Fruit fly (Drosophila melanogaster) whole organism, embryonic: ENCODE results near the gene CG6005.

Source experiments
- Atf-2 ChIP-seq: fragments of 200-800 bp; sonication (Bioruptor generic); optimal IDR thresholded peaks from 2 replicates; lab custom pipeline; 2016; ENCODE audit warnings: missing biosample characterization, missing genetic modification characterization
- CG10654 ChIP-seq: fragments of 200-800 bp; sonication (Bioruptor generic); optimal IDR thresholded peaks from 2 replicates; lab custom pipeline; 2016; ENCODE audit warnings: missing biosample characterization, missing genetic modification characterization
- CG11723 ChIP-seq: fragments of 200-800 bp; sonication (Bioruptor generic); optimal IDR thresholded peaks from 2 replicates; lab custom pipeline; 2017; ENCODE audit warnings: missing biosample characterization, mild to moderate bottlenecking, missing genetic modification characterization
- CG12155 ChIP-seq: fragments of 200-800 bp; sonication (Bioruptor generic); optimal IDR thresholded peaks from 3 replicates; lab custom pipeline; 2016; ENCODE audit warnings: missing biosample characterization, missing genetic modification characterization
- CG15269 ChIP-seq: fragments of 200-800 bp; sonication (Bioruptor generic); optimal IDR thresholded peaks from 2 replicates; lab custom pipeline; 2018; ENCODE audit warnings: missing biosample characterization, mild to moderate bottlenecking, missing genetic modification characterization, moderate library complexity
- CG1602 ChIP-seq: fragments of 200-800 bp; sonication (Bioruptor generic); optimal IDR thresholded peaks from 3 replicates; lab custom pipeline; 2016; ENCODE audit warnings: missing biosample characterization, missing genetic modification characterization
- CG16779 ChIP-seq: fragments of 200-800 bp; sonication (Bioruptor generic); IDR thresholded peaks from 2 replicates; pipeline ENCODE4 v1.3.6; 2022; ENCODE audit warnings: missing biosample characterization, missing genetic modification characterization
- CG18011 ChIP-seq: fragments of 200-800 bp; sonication (Bioruptor generic); optimal IDR thresholded peaks from 2 replicates; lab custom pipeline; 2017; ENCODE audit warnings: missing biosample characterization, missing genetic modification characterization, mild to moderate bottlenecking, moderate library complexity, missing genotype
- CG2875 ChIP-seq: fragments of 200-800 bp; sonication (Bioruptor generic); optimal IDR thresholded peaks from 2 replicates; lab custom pipeline; 2017; ENCODE audit warnings: missing biosample characterization, mild to moderate bottlenecking, missing genetic modification characterization, missing genetic modification reagents
- CG31365 ChIP-seq: fragments of 200-800 bp; sonication (Bioruptor generic); optimal IDR thresholded peaks from 2 replicates; lab custom pipeline; 2018; ENCODE audit warnings: missing biosample characterization, mild to moderate bottlenecking, missing genetic modification characterization
- CG32772 ChIP-seq: fragments of 200-800 bp; sonication (Bioruptor generic); IDR thresholded peaks from 2 replicates; pipeline ENCODE4 v1.3.6; 2022; ENCODE audit warnings: missing biosample characterization, missing genetic modification characterization
- CG4282 ChIP-seq: fragments of 200-800 bp; sonication (Bioruptor generic); optimal IDR thresholded peaks from 2 replicates; lab custom pipeline; 2016; ENCODE audit warnings: missing biosample characterization, missing genetic modification characterization
- CG4730 ChIP-seq: fragments of 200-800 bp; sonication (Bioruptor generic); IDR thresholded peaks from 2 replicates; pipeline ENCODE4 v1.3.6; 2022; ENCODE audit warnings: missing biosample characterization, missing genetic modification characterization
- CG6175 ChIP-seq: fragments of 200-800 bp; sonication (Bioruptor generic); IDR thresholded peaks from 3 replicates; pipeline ENCODE4 v1.3.6; 2022; ENCODE audit warnings: missing biosample characterization, missing genetic modification characterization
- CG6765 ChIP-seq: fragments of 200-800 bp; sonication (Bioruptor generic); optimal IDR thresholded peaks from 3 replicates; lab custom pipeline; 2017; ENCODE audit warnings: missing biosample characterization, mild to moderate bottlenecking, missing genetic modification characterization
- CG9817 ChIP-seq: fragments of 200-800 bp; sonication (Bioruptor generic); optimal IDR thresholded peaks from 2 replicates; lab custom pipeline; 2018; ENCODE audit warnings: missing biosample characterization, mild to moderate bottlenecking, missing genetic modification characterization, moderate library complexity
- CG9932 ChIP-seq: fragments of 200-800 bp; sonication (Bioruptor generic); IDR thresholded peaks from 2 replicates; pipeline ENCODE4 v1.3.6; 2022; ENCODE audit warnings: missing biosample characterization, missing genetic modification characterization
- D ChIP-seq, 2 experiments: fragments of 200-800 bp in 1 of 2; fragments of >200 bp in 1 of 2; sonication (Bioruptor generic) in 1 of 2; optimal IDR thresholded peaks; 2 replicates in 1 of 2; 3 replicates in 1 of 2; lab custom pipeline; 2017; ENCODE audit warnings: mild to moderate bottlenecking in 1 of 2, missing biosample characterization in 1 of 2, missing genetic modification characterization in 1 of 2, missing genetic modification reagents in 1 of 2
- D19A ChIP-seq: fragments of 200-800 bp; optimal IDR thresholded peaks from 3 replicates; lab custom pipeline; 2019; ENCODE audit warnings: missing biosample characterization, mild to moderate bottlenecking, missing genetic modification characterization, moderate library complexity
- Dip2 ChIP-seq: fragments of 200-800 bp; sonication (Bioruptor generic); IDR thresholded peaks from 2 replicates; pipeline ENCODE4 v1.3.6; 2022; ENCODE audit warnings: missing biosample characterization, missing genetic modification characterization
- Mes4 ChIP-seq: fragments of 200-800 bp; sonication (Bioruptor generic); optimal IDR thresholded peaks from 2 replicates; lab custom pipeline; 2016; ENCODE audit warnings: missing biosample characterization, missing genetic modification characterization
- NK7.1 ChIP-seq: fragments of 200-800 bp; sonication (Bioruptor generic); optimal IDR thresholded peaks from 3 replicates; lab custom pipeline; 2016; ENCODE audit warnings: missing biosample characterization, missing genetic modification characterization
- Ravus ChIP-seq: fragments of 200-800 bp; sonication (Bioruptor generic); IDR thresholded peaks from 2 replicates; pipeline ENCODE4 v1.3.6; 2022; ENCODE audit warnings: missing biosample characterization, missing genetic modification characterization
- Sry-β ChIP-seq: fragments of 200-800 bp; sonication (Bioruptor generic); optimal IDR thresholded peaks from 2 replicates; lab custom pipeline; 2018; ENCODE audit warnings: missing biosample characterization, mild to moderate bottlenecking, missing genetic modification characterization, moderate library complexity
- Stat92E ChIP-seq, 3 experiments: fragments of >200 bp in 2 of 3; fragments of 200-800 bp in 1 of 3; sonication (Bioruptor generic) in 1 of 3; optimal IDR thresholded peaks; 2 replicates each; lab custom pipeline; 2017 to 2019; ENCODE audit warnings: missing biosample characterization in 3 of 3, missing genetic modification characterization in 3 of 3, mild to moderate bottlenecking in 1 of 3, moderate library complexity in 1 of 3
- Usf ChIP-seq: fragments of 200-800 bp; sonication (Bioruptor generic); optimal IDR thresholded peaks from 2 replicates; lab custom pipeline; 2017; ENCODE audit warnings: missing genotype, missing biosample characterization, missing genetic modification characterization
- Xrp1 ChIP-seq: fragments of 200-800 bp; sonication (Bioruptor generic); IDR thresholded peaks from 2 replicates; pipeline ENCODE4 v1.3.6; 2022; ENCODE audit warnings: missing biosample characterization, missing genetic modification characterization
- ap ChIP-seq: fragments of 200-800 bp; sonication (Bioruptor generic); IDR thresholded peaks from 2 replicates; pipeline ENCODE4 v1.3.6; 2022; ENCODE audit warnings: missing biosample characterization, missing genetic modification characterization
- bowl ChIP-seq: fragments of 200-800 bp; sonication (Bioruptor generic); IDR thresholded peaks from 2 replicates; pipeline ENCODE4 v1.3.6; 2022; ENCODE audit warnings: missing biosample characterization, missing genetic modification characterization
- chinmo ChIP-seq: fragments of 200-800 bp; sonication (Bioruptor generic); IDR thresholded peaks from 4 replicates; pipeline ENCODE4 v1.3.6; 2022; ENCODE audit warnings: missing biosample characterization, missing genetic modification characterization; ENCODE audit not compliant: partially characterized antibody
- cwo ChIP-seq: fragments of 200-800 bp; sonication (Bioruptor generic); optimal IDR thresholded peaks from 3 replicates; lab custom pipeline; 2017; ENCODE audit warnings: missing biosample characterization, missing genetic modification characterization, mild to moderate bottlenecking, moderate library complexity, missing genetic modification reagents
- dmrt11E ChIP-seq: fragments of 200-800 bp; sonication (Bioruptor generic); optimal IDR thresholded peaks from 3 replicates; lab custom pipeline; 2018; ENCODE audit warnings: missing biosample characterization, mild to moderate bottlenecking, missing genetic modification characterization, moderate library complexity
- dpn ChIP-seq, 2 experiments: fragments of 200-800 bp; sonication (Bioruptor generic); optimal IDR thresholded peaks; 3 replicates each; lab custom pipeline; 2016; ENCODE audit warnings: missing biosample characterization in 2 of 2, missing genetic modification characterization in 2 of 2
- gcm ChIP-seq: fragments of 200-800 bp; sonication (Bioruptor generic); optimal IDR thresholded peaks from 2 replicates; lab custom pipeline; 2019; ENCODE audit warnings: missing biosample characterization, mild to moderate bottlenecking, missing genetic modification characterization, moderate library complexity
- grn ChIP-seq: fragments of 200-800 bp; sonication (Bioruptor generic); optimal IDR thresholded peaks from 3 replicates; lab custom pipeline; 2017; ENCODE audit warnings: missing biosample characterization, missing genetic modification characterization
- hbn ChIP-seq: fragments of 200-800 bp; sonication (Bioruptor generic); IDR thresholded peaks from 2 replicates; pipeline ENCODE4 v1.3.6; 2022; ENCODE audit warnings: missing biosample characterization, missing genetic modification characterization; ENCODE audit not compliant: partially characterized antibody
- her ChIP-seq: fragments of 200-800 bp; sonication (Bioruptor generic); optimal IDR thresholded peaks from 2 replicates; lab custom pipeline; 2016; ENCODE audit warnings: missing biosample characterization, missing genetic modification characterization
- ind ChIP-seq: fragments of 200-800 bp; sonication (Bioruptor generic); optimal IDR thresholded peaks from 3 replicates; lab custom pipeline; 2016; ENCODE audit warnings: missing biosample characterization, missing genetic modification characterization
- kah ChIP-seq: fragments of 200-800 bp; sonication (Bioruptor generic); optimal IDR thresholded peaks from 2 replicates; lab custom pipeline; 2018; ENCODE audit warnings: missing biosample characterization, mild to moderate bottlenecking, missing genetic modification characterization
- klu ChIP-seq: fragments of 200-800 bp; sonication (Bioruptor generic); IDR thresholded peaks from 2 replicates; pipeline ENCODE4 v1.3.6; 2022; ENCODE audit warnings: missing biosample characterization, missing genetic modification characterization
- pum ChIP-seq: fragments of 200-800 bp; sonication (Bioruptor generic); optimal IDR thresholded peaks from 2 replicates; lab custom pipeline; 2016; ENCODE audit warnings: missing biosample characterization, missing genetic modification characterization
- pzg ChIP-seq: fragments of 200-800 bp; sonication (Bioruptor generic); optimal IDR thresholded peaks from 3 replicates; lab custom pipeline; 2018; ENCODE audit warnings: missing biosample characterization, mild to moderate bottlenecking, missing genetic modification characterization, moderate library complexity
- row ChIP-seq: fragments of 200-800 bp; sonication (Bioruptor generic); IDR thresholded peaks from 3 replicates; pipeline ENCODE4 v1.3.6; 2022; ENCODE audit warnings: missing biosample characterization, missing genetic modification characterization
- slou ChIP-seq: fragments of 200-800 bp; sonication (Bioruptor generic); optimal IDR thresholded peaks from 3 replicates; lab custom pipeline; 2016; ENCODE audit warnings: missing biosample characterization, missing genetic modification characterization
- tgo ChIP-seq: fragments of 200-800 bp; sonication (Bioruptor generic); IDR thresholded peaks from 3 replicates; pipeline ENCODE4 v1.3.6; 2022; ENCODE audit warnings: missing biosample characterization, missing genetic modification characterization
- trem ChIP-seq: fragments of 200-800 bp; optimal IDR thresholded peaks from 3 replicates; lab custom pipeline; 2019; ENCODE audit warnings: missing biosample characterization, mild to moderate bottlenecking, missing genetic modification characterization, moderate library complexity
- twi ChIP-seq: fragments of 200-800 bp; optimal IDR thresholded peaks from 2 replicates; lab custom pipeline; 2019; ENCODE audit warnings: missing biosample characterization, mild to moderate bottlenecking, missing genetic modification characterization, moderate library complexity
- usp ChIP-seq: fragments of >200 bp; optimal IDR thresholded peaks from 2 replicates; lab custom pipeline; 2017; ENCODE audit warnings: missing biosample characterization, missing genetic modification characterization
- yki ChIP-seq: fragments of >200 bp; optimal IDR thresholded peaks from 3 replicates; lab custom pipeline; 2018
- z ChIP-seq: fragments of 200-800 bp; sonication (Bioruptor generic); IDR thresholded peaks from 3 replicates; pipeline ENCODE4 v1.3.6; 2022; ENCODE audit warnings: missing biosample characterization, missing genetic modification characterization

Gene CG6005

DNA sequence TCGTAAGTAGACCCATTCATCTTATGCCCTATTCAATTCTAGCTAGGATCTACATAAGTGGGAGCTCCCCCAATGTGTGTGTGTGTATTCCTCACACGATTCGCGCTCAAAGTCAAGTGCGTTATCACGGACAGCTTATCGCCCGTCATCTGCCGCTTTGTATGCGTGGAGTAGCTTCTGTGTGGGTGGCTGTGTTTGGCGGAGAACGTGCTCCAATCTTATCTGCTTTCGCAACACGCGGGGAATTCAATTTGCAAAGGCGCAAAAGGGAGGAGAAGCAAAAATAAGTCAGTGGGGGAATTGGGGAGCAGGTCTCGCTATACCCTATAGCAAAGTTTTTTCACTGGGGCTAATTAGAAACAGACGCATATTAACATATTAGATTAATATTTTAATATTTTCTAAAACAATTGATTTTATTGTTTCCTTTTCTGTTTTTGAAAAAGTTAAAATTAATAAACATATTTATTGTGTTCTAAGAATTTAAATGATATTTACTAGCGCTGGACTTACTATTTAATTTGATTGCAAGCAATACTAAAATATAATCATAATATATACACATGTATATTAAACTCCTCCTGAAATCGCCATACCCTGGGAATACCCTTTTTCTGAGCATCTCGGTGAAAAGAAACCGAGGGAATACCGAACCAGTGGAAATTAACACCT lies 38.6 kb downstream of the CG6005 start (continued):
- peak; percentile 52; the same call in 1 of the 2 replicates for TF ChIP-seq CG9932 (GFP tag; lab: Robert Waterston, UW)
- no peak for TF ChIP-seq CG11723 (GFP tag; lab: Kevin White, UChicago)
- TF ChIP-seq tgo (GFP tag; lab: Robert Waterston, UW) = peak; percentile 18; the same call in 1 of the 3 replicates
- TF ChIP-seq Ravus (GFP tag; lab: Robert Waterston, UW) = no peak
- no peak for TF ChIP-seq twi (tag; lab: Kevin White, UChicago)
- TF ChIP-seq yki (lab: Kevin White, UChicago) = no peak
- no peak for TF ChIP-seq CG31365 (tag; lab: Kevin White, UChicago)
- TF ChIP-seq CG2875 = no peak
- no peak for TF ChIP-seq CG16779 (GFP tag; lab: Robert Waterston, UW)
- TF ChIP-seq ap (GFP tag; lab: Robert Waterston, UW) = no peak
- no peak for TF ChIP-seq pzg (GFP tag; lab: Kevin White, UChicago)
- TF ChIP-seq Sry-β (GFP tag; lab: Kevin White, UChicago) = no peak
- no peak for TF ChIP-seq CG18011 (GFP tag; lab: Kevin White, UChicago)
- TF ChIP-seq D (optimal IDR thresholded peaks at IDR 0.05; lab: Kevin White, UChicago) = no peak
- TF ChIP-seq D (GFP tag; optimal IDR thresholded peaks at IDR 0.05; lab: Kevin White, UChicago) = no peak
- peak; percentile 45; the same call in 1 of the 2 replicates for TF ChIP-seq klu (GFP tag; lab: Robert Waterston, UW)
- TF ChIP-seq D19A = peak; percentile 52
- peak; percentile 54 for TF ChIP-seq CG12155 (GFP tag; lab: Kevin White, UChicago)
- no peak for TF ChIP-seq her (GFP tag; lab: Kevin White, UChicago)
- no peak for TF ChIP-seq NK7.1 (GFP tag; lab: Kevin White, UChicago)
- TF ChIP-seq CG4730 = no peak
- no peak for TF ChIP-seq CG6175 (GFP tag; lab: Robert Waterston, UW)
- no peak for TF ChIP-seq Atf-2
- no peak for TF ChIP-seq usp (GFP tag; lab: Kevin White, UChicago)
- peak; percentile 26 for TF ChIP-seq CG9817 (tag; lab: Kevin White, UChicago)
- TF ChIP-seq CG4282 (GFP tag; lab: Kevin White, UChicago) = no peak
- peak; percentile 27 for TF ChIP-seq CG15269 (tag; lab: Kevin White, UChicago)
- no peak for TF ChIP-seq Dip2 (GFP tag; lab: Robert Waterston, UW)
- peak; percentile 42 for TF ChIP-seq CG6765 (GFP tag; lab: Kevin White, UChicago)
- peak; percentile 40; the same call in 1 of the 3 replicates for TF ChIP-seq row (GFP tag; lab: Robert Waterston, UW)
- peak; percentile 38 for TF ChIP-seq ind (GFP tag; lab: Kevin White, UChicago)
- no peak for TF ChIP-seq gcm (GFP tag; lab: Kevin White, UChicago)
- TF ChIP-seq cwo (GFP tag; lab: Kevin White, UChicago) = peak; percentile 88
- no peak for TF ChIP-seq slou (GFP tag; lab: Kevin White, UChicago)
- no peak for TF ChIP-seq hbn (GFP tag; lab: Robert Waterston, UW)
- no peak for TF ChIP-seq kah (GFP tag; lab: Kevin White, UChicago)
- TF ChIP-seq grn (GFP tag; lab: Kevin White, UChicago) = peak; percentile 71
- TF ChIP-seq pum (GFP tag; lab: Kevin White, UChicago) = no peak
- TF ChIP-seq CG10654 = no peak
- no peak for TF ChIP-seq z (GFP tag; lab: Robert Waterston, UW)
- TF ChIP-seq Mes4 (GFP tag; lab: Kevin White, UChicago) = no peak
- TF ChIP-seq Xrp1 (GFP tag; lab: Robert Waterston, UW) = peak; percentile 33; the same call in 1 of the 2 replicates
- peak; percentile 7 for TF ChIP-seq CG1602 (GFP tag; lab: Kevin White, UChicago)
- TF ChIP-seq chinmo = 0 out of 4 replicates have a peak, but pooled peaks have one; percentile 36
- TF ChIP-seq dpn (GFP tag; optimal IDR thresholded peaks at IDR 0.05; lab: Kevin White, UChicago) = peak in 1 of 2 experiments; percentile 15
- TF ChIP-seq bowl (GFP tag; lab: Robert Waterston, UW) = no peak
- TF ChIP-seq CG32772 (GFP tag; lab: Robert Waterston, UW) = no peak
- no peak for TF ChIP-seq dmrt11E
- no peak for TF ChIP-seq trem (tag; lab: Kevin White, UChicago)
- peak; percentile 37 for TF ChIP-seq Usf (GFP tag; lab: Kevin White, UChicago)
- TF ChIP-seq Stat92E (GFP tag; optimal IDR thresholded peaks at IDR 0.05; lab: Kevin White, UChicago) = no peak
